Fruit fly (Drosophila melanogaster) whole organism, embryonic: ENCODE data around the gene Spase25.

Source experiments
- Abd-B ChIP-seq: fragments of 200-800 bp; sonication (Bioruptor generic); optimal IDR thresholded peaks from 2 replicates; lab custom pipeline; 2018; ENCODE audit warnings: missing biosample characterization, mild to moderate bottlenecking, missing genetic modification characterization, moderate library complexity
- B-H1 ChIP-seq: fragments of 200-800 bp; sonication (Bioruptor generic); IDR thresholded peaks from 3 replicates; pipeline ENCODE4 v1.3.6; 2022; ENCODE audit warnings: missing biosample characterization, missing genetic modification characterization
- Blimp-1 ChIP-seq: fragments of 200-800 bp; sonication (Bioruptor generic); optimal IDR thresholded peaks from 3 replicates; lab custom pipeline; 2018; ENCODE audit warnings: missing biosample characterization, missing genetic modification characterization, mild to moderate bottlenecking, moderate library complexity, missing genetic modification reagents
- CG11093 ChIP-seq: fragments of 200-800 bp; sonication (Bioruptor generic); IDR thresholded peaks from 3 replicates; pipeline ENCODE4 v1.3.6; 2022; ENCODE audit warnings: missing biosample characterization, missing genetic modification characterization
- CG12659 ChIP-seq: fragments of 200-800 bp; sonication (Bioruptor generic); optimal IDR thresholded peaks from 3 replicates; lab custom pipeline; 2017; ENCODE audit warnings: mild to moderate bottlenecking, missing biosample characterization, missing genetic modification reagents, missing genetic modification characterization
- CG13123 ChIP-seq: fragments of 200-800 bp; sonication (Bioruptor generic); optimal IDR thresholded peaks from 2 replicates; lab custom pipeline; 2016; ENCODE audit warnings: missing biosample characterization, missing genetic modification characterization
- CG14014 ChIP-seq: fragments of 200-800 bp; sonication (Bioruptor generic); IDR thresholded peaks from 2 replicates; pipeline ENCODE4 v1.3.6; 2022; ENCODE audit warnings: missing biosample characterization, missing genetic modification characterization
- CG15601 ChIP-seq: fragments of 200-800 bp; sonication (Bioruptor generic); optimal IDR thresholded peaks from 3 replicates; lab custom pipeline; 2019; ENCODE audit warnings: missing biosample characterization, mild to moderate bottlenecking, missing genetic modification characterization, moderate library complexity
- CG17359 ChIP-seq: fragments of 200-800 bp; sonication (Bioruptor generic); optimal IDR thresholded peaks from 3 replicates; lab custom pipeline; 2018; ENCODE audit warnings: missing biosample characterization, mild to moderate bottlenecking, missing genetic modification characterization, moderate library complexity
- CG17385 ChIP-seq: fragments of 200-800 bp; sonication (Bioruptor generic); optimal IDR thresholded peaks from 3 replicates; lab custom pipeline; 2018; ENCODE audit warnings: missing biosample characterization, mild to moderate bottlenecking, missing genetic modification characterization
- CG17568 ChIP-seq: fragments of 200-800 bp; sonication (Bioruptor generic); optimal IDR thresholded peaks from 2 replicates; lab custom pipeline; 2018; ENCODE audit warnings: missing biosample characterization, mild to moderate bottlenecking, missing genetic modification characterization, moderate library complexity
- CG17829 ChIP-seq: fragments of 200-800 bp; optimal IDR thresholded peaks from 2 replicates; lab custom pipeline; 2019; ENCODE audit warnings: missing biosample characterization, mild to moderate bottlenecking, missing genetic modification characterization, moderate library complexity
- CG2199 ChIP-seq: fragments of 200-800 bp; sonication (Bioruptor generic); IDR thresholded peaks from 3 replicates; pipeline ENCODE4 v1.3.6; 2022; ENCODE audit warnings: missing biosample characterization, missing genetic modification characterization
- CG3407 ChIP-seq: fragments of 200-800 bp; sonication (Bioruptor generic); optimal IDR thresholded peaks from 2 replicates; lab custom pipeline; 2018; ENCODE audit warnings: missing biosample characterization, mild to moderate bottlenecking, missing genetic modification characterization
- CG34376 ChIP-seq: fragments of 200-800 bp; sonication (Bioruptor generic); optimal IDR thresholded peaks from 2 replicates; lab custom pipeline; 2018; ENCODE audit warnings: missing biosample characterization, mild to moderate bottlenecking, missing genetic modification characterization
- CG3995 ChIP-seq: fragments of 200-800 bp; sonication (Bioruptor generic); optimal IDR thresholded peaks from 3 replicates; lab custom pipeline; 2016; ENCODE audit warnings: missing biosample characterization, missing genetic modification characterization
- CG4424 ChIP-seq: fragments of 200-800 bp; sonication (Bioruptor generic); optimal IDR thresholded peaks from 3 replicates; lab custom pipeline; 2016; ENCODE audit warnings: missing biosample characterization, missing genetic modification characterization
- CG6272 ChIP-seq: fragments of 200-800 bp; sonication (Bioruptor generic); IDR thresholded peaks from 2 replicates; pipeline ENCODE4 v1.3.6; 2022; ENCODE audit warnings: missing biosample characterization, missing genetic modification characterization
- CG6765 ChIP-seq: fragments of 200-800 bp; sonication (Bioruptor generic); optimal IDR thresholded peaks from 3 replicates; lab custom pipeline; 2017; ENCODE audit warnings: missing biosample characterization, mild to moderate bottlenecking, missing genetic modification characterization
- CG7556 ChIP-seq: fragments of 200-800 bp; sonication (Bioruptor generic); optimal IDR thresholded peaks from 2 replicates; lab custom pipeline; 2017; ENCODE audit warnings: missing biosample characterization, mild to moderate bottlenecking, missing genetic modification characterization
- CG8290 ChIP-seq, 3 experiments: fragments of 200-800 bp; sonication (Bioruptor generic); optimal IDR thresholded peaks; 2 replicates each; lab custom pipeline; 2016 to 2019; ENCODE audit warnings: missing biosample characterization in 3 of 3, missing genetic modification characterization in 3 of 3, mild to moderate bottlenecking in 2 of 3, moderate library complexity in 1 of 3
- CG9215 ChIP-seq: fragments of 200-800 bp; sonication (Bioruptor generic); IDR thresholded peaks from 2 replicates; pipeline ENCODE4 v1.3.6; 2022; ENCODE audit warnings: missing biosample characterization, missing genetic modification characterization
- CG9876 ChIP-seq: fragments of 200-800 bp; sonication (Bioruptor generic); optimal IDR thresholded peaks from 2 replicates; lab custom pipeline; 2016; ENCODE audit warnings: missing biosample characterization, missing genetic modification characterization
- CrebB ChIP-seq: fragments of 200-800 bp; sonication (Bioruptor generic); optimal IDR thresholded peaks from 3 replicates; lab custom pipeline; 2018; ENCODE audit warnings: missing biosample characterization, mild to moderate bottlenecking, missing genetic modification characterization
- Dbx ChIP-seq: fragments of 200-800 bp; sonication (Bioruptor generic); IDR thresholded peaks from 3 replicates; pipeline ENCODE4 v1.3.6; 2022; ENCODE audit warnings: missing biosample characterization, missing genetic modification characterization
- Dek ChIP-seq: fragments of 200-800 bp; sonication (Bioruptor generic); optimal IDR thresholded peaks from 3 replicates; lab custom pipeline; 2019; ENCODE audit warnings: missing biosample characterization, mild to moderate bottlenecking, missing genetic modification characterization, moderate library complexity
- Dip3 ChIP-seq: fragments of 200-800 bp; sonication (Bioruptor generic); optimal IDR thresholded peaks from 3 replicates; lab custom pipeline; 2016; ENCODE audit warnings: missing biosample characterization, missing genetic modification characterization
- Hr51 ChIP-seq, 2 experiments: fragments of 200-800 bp; sonication (Bioruptor generic); optimal IDR thresholded peaks; 2 replicates in 1 of 2; 3 replicates in 1 of 2; lab custom pipeline; 2016 to 2018; ENCODE audit warnings: missing biosample characterization in 2 of 2, missing genetic modification characterization in 2 of 2, mild to moderate bottlenecking in 1 of 2, moderate library complexity in 1 of 2
- Lhr ChIP-seq: fragments of 200-800 bp; sonication (Bioruptor generic); optimal IDR thresholded peaks from 3 replicates; lab custom pipeline; 2017; ENCODE audit warnings: mild to moderate bottlenecking, missing biosample characterization, missing genetic modification reagents, missing genetic modification characterization
- Myb ChIP-seq: fragments of 200-800 bp; sonication (Bioruptor generic); optimal IDR thresholded peaks from 2 replicates; lab custom pipeline; 2016; ENCODE audit warnings: missing biosample characterization, missing genetic modification characterization
- NK7.1 ChIP-seq: fragments of 200-800 bp; sonication (Bioruptor generic); optimal IDR thresholded peaks from 3 replicates; lab custom pipeline; 2016; ENCODE audit warnings: missing biosample characterization, missing genetic modification characterization
- Pdp1 ChIP-seq, 2 experiments: fragments of 200-800 bp; sonication (Bioruptor generic); optimal IDR thresholded peaks; 3 replicates each; lab custom pipeline; 2016; ENCODE audit warnings: missing biosample characterization in 2 of 2, missing genetic modification characterization in 2 of 2, mild to moderate bottlenecking in 1 of 2, moderate library complexity in 1 of 2
- Rfx ChIP-seq: fragments of 200-800 bp; sonication (Bioruptor generic); IDR thresholded peaks from 2 replicates; pipeline ENCODE4 v1.3.6; 2022; ENCODE audit warnings: missing biosample characterization, missing genetic modification characterization
- Sin3A ChIP-seq: fragments of >200 bp; optimal IDR thresholded peaks from 2 replicates; lab custom pipeline; 2018
- Sox102F ChIP-seq: fragments of 200-800 bp; sonication (Bioruptor generic); optimal IDR thresholded peaks from 2 replicates; lab custom pipeline; 2018; ENCODE audit warnings: missing biosample characterization, mild to moderate bottlenecking, missing genetic modification characterization, moderate library complexity
- az2 ChIP-seq: fragments of 200-800 bp; sonication (Bioruptor generic); optimal IDR thresholded peaks from 3 replicates; lab custom pipeline; 2016; ENCODE audit warnings: missing biosample characterization, missing genetic modification characterization
- bab2 ChIP-seq: fragments of 200-800 bp; sonication (Bioruptor generic); optimal IDR thresholded peaks from 2 replicates; lab custom pipeline; 2016; ENCODE audit warnings: missing biosample characterization, missing genetic modification characterization
- bcd ChIP-seq: fragments of 200-800 bp; sonication (Bioruptor generic); optimal IDR thresholded peaks from 2 replicates; lab custom pipeline; 2017; ENCODE audit warnings: missing biosample characterization, mild to moderate bottlenecking, missing genetic modification characterization
- caup ChIP-seq: fragments of 200-800 bp; sonication (Bioruptor generic); optimal IDR thresholded peaks from 3 replicates; lab custom pipeline; 2017; ENCODE audit warnings: missing biosample characterization, mild to moderate bottlenecking, missing genetic modification characterization, moderate library complexity; ENCODE audit not compliant: severe bottlenecking
- dati ChIP-seq: fragments of 200-800 bp; sonication (Bioruptor generic); IDR thresholded peaks from 2 replicates; pipeline ENCODE4 v1.3.6; 2022; ENCODE audit warnings: missing biosample characterization, missing genetic modification characterization
- fd3F ChIP-seq: fragments of 200-800 bp; sonication (Bioruptor generic); optimal IDR thresholded peaks from 2 replicates; lab custom pipeline; 2018; ENCODE audit warnings: missing biosample characterization, mild to moderate bottlenecking, missing genetic modification characterization, moderate library complexity
- fd64A ChIP-seq: fragments of 200-800 bp; sonication (Bioruptor generic); optimal IDR thresholded peaks from 3 replicates; lab custom pipeline; 2018; ENCODE audit warnings: missing biosample characterization, mild to moderate bottlenecking, missing genetic modification characterization
- pan ChIP-seq, 4 experiments: fragments of >200 bp in 3 of 4; fragments of 200-800 bp in 1 of 4; sonication (Bioruptor generic) in 1 of 4; optimal IDR thresholded peaks in 3 of 4; IDR thresholded peaks in 1 of 4; 2 replicates each; pipeline versions ENCODE4 v1.3.6 to Lab custom; 2017 to 2022; ENCODE audit warnings: missing biosample characterization in 2 of 4, missing genetic modification characterization in 2 of 4, mixed read lengths in 1 of 4
- prd ChIP-seq, 3 experiments: fragments of >200 bp in 2 of 3; fragments of 200-800 bp in 1 of 3; sonication (Bioruptor generic) in 1 of 3; optimal IDR thresholded peaks in 2 of 3; IDR thresholded peaks in 1 of 3; 2 replicates in 2 of 3; 3 replicates in 1 of 3; pipeline versions ENCODE4 v1.3.6 to Lab custom; 2017 to 2022; ENCODE audit warnings: missing biosample characterization in 1 of 3, missing genetic modification characterization in 1 of 3
- shn ChIP-seq: fragments of 200-800 bp; sonication (Bioruptor generic); optimal IDR thresholded peaks from 3 replicates; lab custom pipeline; 2016; ENCODE audit warnings: missing biosample characterization, missing genetic modification characterization
- ttk ChIP-seq: fragments of 200-800 bp; sonication (Bioruptor generic); IDR thresholded peaks from 2 replicates; pipeline ENCODE4 v2.1.2; 2022; ENCODE audit warnings: missing biosample characterization, missing genetic modification characterization
- vfl ChIP-seq: fragments of 200-800 bp; sonication (Bioruptor generic); optimal IDR thresholded peaks from 2 replicates; lab custom pipeline; 2016; ENCODE audit warnings: missing biosample characterization, missing genetic modification characterization
- yki ChIP-seq: fragments of >200 bp; optimal IDR thresholded peaks from 3 replicates; lab custom pipeline; 2018

Spase25 gene

DNA sequence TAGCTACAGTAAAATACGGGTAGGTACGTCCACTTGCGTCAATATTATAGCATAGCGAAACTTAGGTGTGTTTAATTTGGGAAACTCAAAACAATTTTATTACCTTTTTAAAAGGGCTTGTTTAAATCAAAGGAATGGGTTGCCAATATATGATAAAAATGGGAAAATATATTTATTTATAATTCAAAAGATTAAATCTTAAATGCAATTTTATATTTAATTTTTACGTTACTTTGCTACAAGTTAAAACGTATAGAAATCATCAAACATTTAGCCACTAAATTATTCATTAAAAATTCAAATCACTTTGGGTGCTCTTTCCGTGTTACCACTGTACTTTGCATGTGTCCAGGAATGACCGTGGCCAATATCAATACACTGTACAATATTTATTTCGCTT is 44.1 kb upstream of the Spase25 start (continued):
- TF ChIP-seq NK7.1 (GFP tag; lab: Kevin White, UChicago) (no peak), CG7556 (GFP tag; lab: Kevin White, UChicago) (peak; percentile 20), CG14014 (no peak; the same call in 1 of the 2 replicates), bcd (peak; percentile 21), yki (lab: Kevin White, UChicago) (no peak), prd (optimal IDR thresholded peaks at IDR 0.05; lab: Kevin White, UChicago) (no peak), prd (GFP tag; IDR thresholded peaks at IDR 0.05; lab: Robert Waterston, UW) (no peak), Myb (GFP tag; lab: Kevin White, UChicago) (no peak), CG8290 (GFP tag; optimal IDR thresholded peaks at IDR 0.05; lab: Kevin White, UChicago) (no peak), CG8290 (tag; optimal IDR thresholded peaks at IDR 0.05; lab: Kevin White, UChicago) (no peak), CG15601 (tag; lab: Kevin White, UChicago) (no peak), CG11093 (no peak), CG4424 (peak; percentile 11), CG17829 (tag; lab: Kevin White, UChicago) (no peak), shn (GFP tag; lab: Kevin White, UChicago) (no peak), dati (GFP tag; lab: Robert Waterston, UW) (no peak), az2 (GFP tag; lab: Kevin White, UChicago) (no peak), vfl (GFP tag; lab: Kevin White, UChicago) (no peak), Dip3 (GFP tag; lab: Kevin White, UChicago) (no peak)
- TF ChIP-seq, all 482 proteins: peak for 74

DNA sequence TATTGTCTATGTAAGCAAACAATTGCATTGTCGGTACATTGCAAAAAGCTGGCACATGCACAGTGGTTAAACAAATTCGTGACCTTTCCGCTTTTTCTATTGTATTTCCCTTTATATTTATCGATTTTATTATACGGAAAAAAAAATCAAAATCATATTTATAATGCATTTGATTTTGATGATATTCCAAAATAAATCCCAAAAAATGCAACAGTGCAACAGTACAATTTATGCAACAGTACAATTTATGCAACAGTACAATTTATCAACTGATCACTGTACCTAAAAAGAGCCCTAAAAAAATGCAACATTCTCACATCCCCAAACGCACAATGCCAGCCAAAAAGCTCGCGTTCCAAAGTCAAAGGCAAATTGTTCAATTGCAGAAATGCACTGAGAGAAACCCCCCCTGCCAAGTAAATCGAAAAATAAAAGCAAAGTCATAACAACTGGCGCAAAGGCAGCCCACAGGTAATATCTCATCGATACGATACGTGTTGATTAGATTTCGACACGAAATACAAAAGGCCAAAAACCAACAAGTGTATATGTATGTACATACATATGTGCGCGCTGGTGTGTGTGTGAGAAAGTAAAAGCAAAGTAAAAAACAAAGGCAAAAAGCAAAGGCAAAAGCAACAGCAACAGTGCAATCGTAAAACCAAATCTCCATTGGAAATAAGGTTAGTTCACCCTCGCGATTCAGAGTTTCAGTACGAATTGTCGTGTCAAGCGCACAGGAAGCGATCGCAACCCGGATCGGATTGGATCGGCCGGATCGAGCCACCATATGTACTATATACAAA is 43.0 kb upstream of the Spase25 start, which contains the start of gene Sk1:
Sk1 (plus strand) TSS at position 711 of the 806 bp plus-strand sequence.
- TF ChIP-seq CG6272 (no peak), CG6765 (GFP tag; lab: Kevin White, UChicago) (no peak), ttk (no peak), CG3407 (GFP tag; lab: Kevin White, UChicago) (no peak), Sin3A (lab: Kevin White, UChicago) (no peak), Pdp1 (GFP tag; optimal IDR thresholded peaks at IDR 0.05; lab: Kevin White, UChicago) (peak in 1 of 2 experiments; percentile 31), CG17359 (tag; lab: Kevin White, UChicago) (no peak), CG17568 (GFP tag; lab: Kevin White, UChicago) (no peak), Rfx (GFP tag; lab: Robert Waterston, UW) (no peak), CG9215 (GFP tag; lab: Robert Waterston, UW) (no peak), CG13123 (GFP tag; lab: Kevin White, UChicago) (no peak), Abd-B (GFP tag; lab: Kevin White, UChicago) (no peak), CG9876 (GFP tag; lab: Kevin White, UChicago) (no peak), CrebB (no peak), caup (GFP tag; lab: Kevin White, UChicago) (no peak), Lhr (GFP tag; lab: Kevin White, UChicago) (no peak), Sox102F (GFP tag; lab: Kevin White, UChicago) (peak; percentile 23), pan (optimal IDR thresholded peaks at IDR 0.05; lab: Kevin White, UChicago) (no peak), pan (GFP tag; optimal IDR thresholded peaks at IDR 0.05 in 1 of 2, IDR thresholded peaks at IDR 0.05 in 1 of 2) (peak in 1 of 2 experiments; percentile 11), bab2 (GFP tag; lab: Kevin White, UChicago) (no peak), Dek (tag; lab: Kevin White, UChicago) (no peak), B-H1 (GFP tag; lab: Robert Waterston, UW) (no peak), fd3F (GFP tag; lab: Kevin White, UChicago) (no peak), Blimp-1 (GFP tag; lab: Kevin White, UChicago) (peak; percentile 29), CG2199 (0 out of 3 replicates have a peak, but pooled peaks have one; percentile 28), CG12659 (no peak), CG3995 (GFP tag; lab: Kevin White, UChicago) (no peak), Dbx (GFP tag; lab: Robert Waterston, UW) (no peak), fd64A (GFP tag; lab: Kevin White, UChicago) (no peak), CG17385 (GFP tag; lab: Kevin White, UChicago) (no peak), CG34376 (GFP tag; lab: Kevin White, UChicago) (peak; percentile 88), Hr51 (GFP tag; optimal IDR thresholded peaks at IDR 0.05; lab: Kevin White, UChicago) (peak in 1 of 2 experiments; percentile 4)
